Worm (Caenorhabditis elegans) whole organism, early embryonic: ENCODE data around the gene egl-3.

Experiments
- B0310.2 ChIP-seq: sonication (generic microtip); optimal IDR thresholded peaks from 2 replicates; lab custom pipeline; 2016; ENCODE audit warnings: mild to moderate bottlenecking, missing genetic modification characterization, missing compliant biosample characterization
- aly-1 ChIP-seq: sonication (generic microtip); optimal IDR thresholded peaks from 2 replicates; lab custom pipeline; 2016; ENCODE audit warnings: missing genetic modification characterization, missing compliant biosample characterization
- ama-1 ChIP-seq: fragments of 150-350 bp; optimal IDR thresholded peaks from 2 replicates; lab custom pipeline; 2014
- ceh-13 ChIP-seq: fragments of 200-800 bp; sonication (Bioruptor generic); optimal IDR thresholded peaks from 2 replicates; lab custom pipeline; 2018; ENCODE audit warnings: mild to moderate bottlenecking, missing genetic modification characterization, missing compliant biosample characterization
- ceh-36 ChIP-seq: sonication (generic microtip); optimal IDR thresholded peaks from 2 replicates; lab custom pipeline; 2016; ENCODE audit warnings: missing genetic modification characterization, inconsistent platforms, missing compliant biosample characterization
- ets-7 ChIP-seq: sonication (generic microtip); optimal IDR thresholded peaks from 2 replicates; lab custom pipeline; 2016; ENCODE audit warnings: missing genotype, missing genetic modification characterization, missing compliant biosample characterization
- hmbx-1 ChIP-seq: sonication (generic microtip); optimal IDR thresholded peaks from 2 replicates; lab custom pipeline; 2016; ENCODE audit warnings: mild to moderate bottlenecking, missing genetic modification characterization, missing compliant biosample characterization
- pes-1 ChIP-seq: fragments of 200-800 bp; sonication (Bioruptor generic); IDR thresholded peaks from 2 replicates; pipeline ENCODE4 v1.3.6; 2022; ENCODE audit warnings: missing genetic modification reagents, missing genetic modification characterization, missing compliant biosample characterization
- sea-1 ChIP-seq: fragments of 200-800 bp; sonication (Bioruptor generic); conservative IDR thresholded peaks from 2 replicates; pipeline ENCODE4 v1.3.6; 2022; ENCODE audit warnings: missing genetic modification characterization, missing compliant biosample characterization
- tbx-11 ChIP-seq: fragments of 200-800 bp; sonication (Bioruptor generic); IDR thresholded peaks from 2 replicates; pipeline ENCODE4 v1.3.6; 2022; ENCODE audit warnings: missing genetic modification characterization, missing compliant biosample characterization
- tbx-37 ChIP-seq: fragments of 200-800 bp; sonication (Bioruptor generic); conservative IDR thresholded peaks from 2 replicates; pipeline ENCODE4 v1.3.6; 2022; ENCODE audit warnings: missing genetic modification reagents, missing genetic modification characterization, missing compliant biosample characterization

ce11 chrV:10220605-10221004, 47.1 kb upstream of the egl-3 start, which contains the start of gene C12D8.13:
- TF ChIP-seq aly-1 (tag; lab: Kevin White, UChicago) (no peak), tbx-37 (GFP tag; lab: Robert Waterston, UW) (no peak), ets-7 (tag; lab: Kevin White, UChicago) (no peak), ama-1 (no peak), sea-1 (GFP tag; lab: Robert Waterston, UW) (no peak), pes-1 (GFP tag; lab: Robert Waterston, UW) (no peak), B0310.2 (tag; lab: Kevin White, UChicago) (no peak), hmbx-1 (tag; lab: Kevin White, UChicago) (no peak), ceh-13 (GFP tag; lab: Kevin White, UChicago) (no peak), ceh-36 (tag; lab: Kevin White, UChicago) (no peak), tbx-11 (GFP tag; lab: Robert Waterston, UW) (no peak)
